Fruit fly (Drosophila melanogaster): Measurements from ENCODE around the gene Rca1.
A peak's percentile ranks its signal among the peaks of the same experiment; 100 is the strongest.

Gene Rca1

DNA sequence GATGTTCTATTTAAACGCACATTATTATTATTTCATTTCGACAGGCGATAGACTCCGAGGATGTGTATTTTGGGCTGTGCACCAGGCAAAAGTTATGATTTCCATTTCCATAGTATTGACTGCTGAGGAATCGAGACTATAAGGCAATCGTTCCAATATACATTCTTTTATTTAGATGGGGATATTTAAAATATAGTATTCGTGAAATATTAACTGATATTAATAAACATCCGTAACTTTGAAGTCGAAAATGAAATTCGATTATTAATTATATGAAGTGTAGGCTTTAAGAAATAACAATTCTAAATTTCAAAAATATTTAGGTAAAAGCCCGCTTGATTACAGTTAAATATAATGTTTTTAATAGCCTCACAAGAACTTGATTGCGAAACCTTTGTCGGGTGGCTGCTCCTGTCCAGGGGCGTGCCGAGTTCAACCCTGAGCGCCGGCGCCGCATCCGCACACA lies 21.8 kb upstream of the Rca1 start (continued):
- TF ChIP-seq Spps (tag; optimal IDR thresholded peaks at IDR 0.05): peak; percentile 28
- peak; percentile 24 for TF ChIP-seq org-1 (GFP tag; optimal IDR thresholded peaks at IDR 0.05)
- no peak for TF ChIP-seq wek (GFP tag; optimal IDR thresholded peaks at IDR 0.05)
- TF ChIP-seq CG11093 (GFP tag; IDR thresholded peaks at IDR 0.05): no peak
- no peak for TF ChIP-seq CG4360 (GFP tag; IDR thresholded peaks at IDR 0.05)
- TF ChIP-seq CG2199 (GFP tag; IDR thresholded peaks at IDR 0.05): no peak
- TF ChIP-seq CG13894 (tag; optimal IDR thresholded peaks at IDR 0.05): no peak
- no peak; the same call in 1 of the 2 replicates for TF ChIP-seq slbo (GFP tag; IDR thresholded peaks at IDR 0.05)
- TF ChIP-seq Atf6 (GFP tag; IDR thresholded peaks at IDR 0.05): peak; percentile 16; the same call in 1 of the 2 replicates
- TF ChIP-seq Asciz (GFP tag; optimal IDR thresholded peaks at IDR 0.05): peak; percentile 26
- TF ChIP-seq CG12659 (GFP tag; optimal IDR thresholded peaks at IDR 0.05): peak; percentile 47
- no peak for TF ChIP-seq CG17186 (GFP tag; optimal IDR thresholded peaks at IDR 0.05)
- no peak for TF ChIP-seq CG2120 (GFP tag; optimal IDR thresholded peaks at IDR 0.05)
- TF ChIP-seq eve (GFP tag; optimal IDR thresholded peaks at IDR 0.05): peak in 1 of 2 experiments; percentile 84
- TF ChIP-seq crol (GFP tag; IDR thresholded peaks at IDR 0.05): no peak
- no peak for TF ChIP-seq Mrtf (GFP tag; IDR thresholded peaks at IDR 0.05)
- no peak for TF ChIP-seq Tbp (GFP tag; optimal IDR thresholded peaks at IDR 0.05)
- no peak for TF ChIP-seq CG14441 (GFP tag; IDR thresholded peaks at IDR 0.05)
- TF ChIP-seq aop (GFP tag; IDR thresholded peaks at IDR 0.05): no peak
- peak; percentile 69 for TF ChIP-seq CG11504 (tag; optimal IDR thresholded peaks at IDR 0.05)
- TF ChIP-seq ab (GFP tag; optimal IDR thresholded peaks at IDR 0.05): no peak
- no peak for TF ChIP-seq fd3F (GFP tag; optimal IDR thresholded peaks at IDR 0.05)
- TF ChIP-seq hkb (optimal IDR thresholded peaks at IDR 0.05): no peak
- TF ChIP-seq hkb (GFP tag; IDR thresholded peaks at IDR 0.05): peak; percentile 59
- TF ChIP-seq CG1529 (GFP tag; optimal IDR thresholded peaks at IDR 0.05): peak; percentile 51
- no peak for TF ChIP-seq lbe (GFP tag; optimal IDR thresholded peaks at IDR 0.05)
- TF ChIP-seq CG6813 (GFP tag; optimal IDR thresholded peaks at IDR 0.05): peak; percentile 49
- no peak for TF ChIP-seq C15 (GFP tag; IDR thresholded peaks at IDR 0.05)
- no peak for TF ChIP-seq CG4730 (GFP tag; IDR thresholded peaks at IDR 0.05)
- peak; percentile 17 for TF ChIP-seq Abd-B (GFP tag; optimal IDR thresholded peaks at IDR 0.05)
- TF ChIP-seq CG10267 (tag; optimal IDR thresholded peaks at IDR 0.05): peak; percentile 79
- TF ChIP-seq lab (GFP tag; optimal IDR thresholded peaks at IDR 0.05): peak; percentile 62
- TF ChIP-seq Hand (GFP tag; optimal IDR thresholded peaks at IDR 0.05): peak; percentile 36
- TF ChIP-seq CG17912 (GFP tag; optimal IDR thresholded peaks at IDR 0.05): no peak
- TF ChIP-seq CG7963 (GFP tag; IDR thresholded peaks at IDR 0.05; ENCODE audit: partially characterized antibody): no peak
- peak; percentile 6 for TF ChIP-seq CG4820 (GFP tag; optimal IDR thresholded peaks at IDR 0.05)
- TF ChIP-seq BtbVII (GFP tag; optimal IDR thresholded peaks at IDR 0.05): peak; percentile 1
- TF ChIP-seq CG17612 (GFP tag; IDR thresholded peaks at IDR 0.05): no peak
- TF ChIP-seq Camta (GFP tag; optimal IDR thresholded peaks at IDR 0.05): no peak
- TF ChIP-seq wor (GFP tag; IDR thresholded peaks at IDR 0.05): no peak
- TF ChIP-seq gcm (GFP tag; optimal IDR thresholded peaks at IDR 0.05): peak; percentile 60
- peak; percentile 50 for TF ChIP-seq CG1602 (GFP tag; optimal IDR thresholded peaks at IDR 0.05)
- TF ChIP-seq crp (GFP tag; optimal IDR thresholded peaks at IDR 0.05): peak in 1 of 2 experiments; percentile 19
- TF ChIP-seq insv (GFP tag; optimal IDR thresholded peaks at IDR 0.05): no peak
- no peak for TF ChIP-seq CG9797 (GFP tag; optimal IDR thresholded peaks at IDR 0.05)
- TF ChIP-seq ERR (GFP tag; optimal IDR thresholded peaks at IDR 0.05): no peak
- TF ChIP-seq CG1647 (GFP tag; optimal IDR thresholded peaks at IDR 0.05): no peak
- TF ChIP-seq Dip3 (GFP tag; optimal IDR thresholded peaks at IDR 0.05): no peak
- TF ChIP-seq mld (GFP tag; IDR thresholded peaks at IDR 0.05; ENCODE audit: partially characterized antibody): no peak
- peak; percentile 34 for TF ChIP-seq CG15479 (GFP tag; optimal IDR thresholded peaks at IDR 0.05)
- peak; percentile 77 for TF ChIP-seq gem (tag; optimal IDR thresholded peaks at IDR 0.05)

All from whole organism, embryonic.